In the genomic region with DNA sequence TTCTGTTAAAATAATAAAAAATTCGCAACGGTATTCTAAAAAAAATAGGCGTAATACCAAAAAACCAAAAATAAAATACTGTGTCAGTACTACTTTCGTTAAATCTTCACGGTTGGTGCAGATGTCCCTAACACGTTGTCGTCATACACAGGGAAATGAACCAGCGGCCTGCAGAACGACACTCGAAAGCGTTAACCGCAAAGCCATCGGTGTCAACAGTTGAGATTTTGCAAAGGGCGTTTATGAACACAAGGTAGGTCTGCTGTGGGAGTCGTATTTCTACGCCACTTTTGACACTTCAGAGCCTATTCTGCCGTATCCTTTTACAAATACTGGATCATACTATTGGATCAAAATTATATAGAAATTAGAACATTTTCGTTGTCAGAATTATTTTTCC, we compare ENCODE assay signal across 2 worm cellular contexts.
TF ChIP-seq lines count a peak whose summit lies in the region.

No protein-coding gene starts in this region.

TF ChIP-seq in whole organism, L1 larva, 84 proteins besides CTCF, POLR2A, EP300 and RAD21 (continued from another document):
- TF ChIP-seq egl-13 (tag; optimal IDR thresholded peaks at IDR 0.05; lab: Kevin White, UChicago) (peak; percentile 42), isw-1 (GFP tag; IDR thresholded peaks at IDR 0.05; lab: Robert Waterston, UW) (no peak), hlh-17 (GFP tag; optimal IDR thresholded peaks at IDR 0.05; lab: Kevin White, UChicago; ENCODE audit: borderline replicate concordance) (no peak)

TF ChIP-seq in whole organism, young adult, 124 proteins besides CTCF, POLR2A, EP300 and RAD21 (continued from another document):
- TF ChIP-seq pbrm-1 (GFP tag; IDR thresholded peaks at IDR 0.05; lab: Robert Waterston, UW) (0 out of 2 replicates have a peak, but pooled peaks have one; percentile 50), die-1 (tag; optimal IDR thresholded peaks at IDR 0.05; lab: Kevin White, UChicago) (peak; percentile 84), attf-5 (GFP tag; optimal IDR thresholded peaks at IDR 0.05; lab: Kevin White, UChicago) (no peak), let-607 (tag; optimal IDR thresholded peaks at IDR 0.05; lab: Kevin White, UChicago) (peak in 1 of 2 experiments; percentile 46), him-1 (tag; optimal IDR thresholded peaks at IDR 0.05; lab: Kevin White, UChicago) (peak; percentile 89), pha-4 (tag; optimal IDR thresholded peaks at IDR 0.05; lab: Kevin White, UChicago) (no peak), ztf-26 (tag; optimal IDR thresholded peaks at IDR 0.05; lab: Kevin White, UChicago) (peak; percentile 27), mes-4 (tag; optimal IDR thresholded peaks at IDR 0.05; lab: Kevin White, UChicago) (peak; percentile 63), tbp1 (GFP tag; optimal IDR thresholded peaks at IDR 0.05; lab: Kevin White, UChicago) (peak; percentile 98), nhr-80 (tag; optimal IDR thresholded peaks at IDR 0.05; lab: Kevin White, UChicago) (no peak), xnd-1 (tag; optimal IDR thresholded peaks at IDR 0.05; lab: Kevin White, UChicago) (no peak), hlh-26 (GFP tag; conservative IDR thresholded peaks at IDR 0.05; lab: Robert Waterston, UW) (no peak), ZK185.1 (tag; optimal IDR thresholded peaks at IDR 0.05; lab: Kevin White, UChicago; ENCODE audit: poor library complexity, severe bottlenecking) (peak; percentile 90), efl-1 (GFP tag; optimal IDR thresholded peaks at IDR 0.05; lab: Kevin White, UChicago) (no peak), lir-1 (GFP tag; conservative IDR thresholded peaks at IDR 0.05; lab: Robert Waterston, UW) (no peak), F57C9.4 (tag; optimal IDR thresholded peaks at IDR 0.05; lab: Kevin White, UChicago) (no peak), repo-1 (tag; optimal IDR thresholded peaks at IDR 0.05; lab: Kevin White, UChicago) (no peak), zim-3 (tag; optimal IDR thresholded peaks at IDR 0.05; lab: Kevin White, UChicago) (peak; percentile 62)
